Worm (Caenorhabditis elegans): ENCODE measurements around the gene mesp-1.

DNA sequence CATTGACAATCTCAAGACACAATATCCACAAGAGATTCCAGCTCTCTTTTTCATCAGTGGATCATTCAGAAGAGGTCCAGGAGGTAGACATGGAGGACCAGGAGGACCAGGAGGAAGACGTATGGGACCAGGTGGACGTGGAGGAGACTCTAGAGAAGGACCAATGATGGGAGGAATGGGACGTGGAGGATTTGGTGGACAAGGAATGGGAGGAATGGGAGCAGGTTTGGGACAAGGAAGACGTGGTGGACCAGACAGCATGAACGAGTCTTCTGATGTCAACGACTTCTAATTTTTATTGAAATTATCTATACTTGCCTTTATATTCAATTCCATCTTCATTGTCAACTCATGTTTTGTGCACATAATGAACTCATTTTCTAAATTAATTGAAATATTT, 11.1 kb upstream of the mesp-1 start:
- TF ChIP-seq C04F5.9 (tag; optimal IDR thresholded peaks at IDR 0.05) (no peak), mdl-1 (tag; optimal IDR thresholded peaks at IDR 0.05) (no peak), unc-86 (tag; optimal IDR thresholded peaks at IDR 0.05) (no peak), fkh-8 (tag; optimal IDR thresholded peaks at IDR 0.05) (no peak), isw-1 (GFP tag; IDR thresholded peaks at IDR 0.05) (no peak), nhr-71 (tag; optimal IDR thresholded peaks at IDR 0.05) (no peak), pag-3 (tag; optimal IDR thresholded peaks at IDR 0.05; ENCODE audit: borderline replicate concordance, insufficient read depth) (no peak), C34B4.2 (tag; optimal IDR thresholded peaks at IDR 0.05) (no peak), nhr-76 (tag; optimal IDR thresholded peaks at IDR 0.05) (no peak), nhr-237 (tag; optimal IDR thresholded peaks at IDR 0.05) (no peak), nhr-28 (tag; optimal IDR thresholded peaks at IDR 0.05) (no peak), lir-3 (tag; optimal IDR thresholded peaks at IDR 0.05; ENCODE audit: poor library complexity) (no peak)

Measured in whole organism, L1 larva.